Worm (Caenorhabditis elegans) whole organism, dauer: Measurements from ENCODE around the gene C04C11.1.

Experiments used
- unc-62 ChIP-seq: sonication (generic microtip); optimal IDR thresholded peaks from 2 replicates; lab custom pipeline; 2017; ENCODE audit warnings: missing biosample characterization, missing genetic modification reagents, missing genetic modification characterization

The C04C11.1 gene

DNA sequence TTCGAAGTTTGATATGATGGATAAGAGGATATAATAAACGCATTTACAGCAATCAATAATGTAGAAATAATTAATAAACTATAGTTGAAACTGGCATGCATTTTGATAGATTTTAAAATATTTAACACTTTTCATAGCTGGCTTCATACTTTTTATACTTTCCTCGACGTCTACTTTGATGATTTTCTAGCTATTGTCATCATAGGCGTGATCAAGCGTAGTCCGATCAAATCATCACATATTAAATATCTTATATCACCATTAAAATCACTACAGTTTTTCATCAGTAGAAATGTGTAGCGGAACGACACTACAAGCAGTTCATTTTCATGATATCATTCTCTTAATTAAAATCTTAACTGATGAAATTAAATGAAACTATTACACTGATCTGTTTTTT lies 5.0 kb upstream of the C04C11.1 start, which contains the start of gene C04C11.25:
Gene C04C11.25 (minus strand): TSS at position 101 of the 400 bp plus-strand sequence.
- TF ChIP-seq unc-62 (GFP tag; lab: Kevin White, UChicago), result no peak

DNA sequence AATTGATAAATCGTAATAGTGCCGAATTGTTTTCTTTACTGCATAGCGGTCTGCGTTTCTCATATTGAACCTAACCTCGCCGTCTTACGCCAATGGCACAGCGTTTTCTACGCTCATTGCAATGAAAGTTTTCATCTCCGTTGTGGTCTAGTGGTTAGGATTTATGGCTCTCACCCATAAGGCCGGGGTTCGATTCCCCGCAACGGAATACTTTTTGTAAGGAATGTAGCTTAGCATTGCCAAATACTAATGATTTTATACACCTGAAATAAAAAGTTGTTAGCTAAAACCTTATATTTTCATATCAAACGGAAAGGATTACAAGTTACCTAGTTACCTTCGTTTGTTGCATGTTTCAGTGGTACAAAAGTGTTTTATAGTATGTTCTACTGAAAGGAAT lies 4.6 kb upstream of the C04C11.1 start:
- no peak for TF ChIP-seq unc-62 (GFP tag; lab: Kevin White, UChicago)

DNA sequence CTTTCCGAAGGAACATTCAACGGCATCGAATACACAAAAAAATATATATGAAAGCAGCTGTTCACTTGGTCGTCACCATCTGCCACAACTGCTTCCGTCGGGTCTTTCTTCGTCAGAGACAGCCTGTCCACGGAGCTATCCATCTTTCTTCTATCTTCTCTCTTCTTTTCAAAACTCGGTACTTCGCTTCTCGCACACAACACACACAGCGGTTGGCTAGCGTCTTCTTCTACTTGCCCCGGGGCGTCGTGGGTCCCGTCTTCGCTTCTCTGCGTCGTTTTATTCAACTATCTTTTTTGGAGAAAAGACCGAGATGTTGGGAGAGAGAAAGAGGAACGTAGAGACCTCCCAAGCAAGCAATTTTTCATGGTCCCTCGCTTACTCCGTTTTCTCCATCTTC lies 3.7 kb upstream of the C04C11.1 start:
- no peak for TF ChIP-seq unc-62 (GFP tag; lab: Kevin White, UChicago)

DNA sequence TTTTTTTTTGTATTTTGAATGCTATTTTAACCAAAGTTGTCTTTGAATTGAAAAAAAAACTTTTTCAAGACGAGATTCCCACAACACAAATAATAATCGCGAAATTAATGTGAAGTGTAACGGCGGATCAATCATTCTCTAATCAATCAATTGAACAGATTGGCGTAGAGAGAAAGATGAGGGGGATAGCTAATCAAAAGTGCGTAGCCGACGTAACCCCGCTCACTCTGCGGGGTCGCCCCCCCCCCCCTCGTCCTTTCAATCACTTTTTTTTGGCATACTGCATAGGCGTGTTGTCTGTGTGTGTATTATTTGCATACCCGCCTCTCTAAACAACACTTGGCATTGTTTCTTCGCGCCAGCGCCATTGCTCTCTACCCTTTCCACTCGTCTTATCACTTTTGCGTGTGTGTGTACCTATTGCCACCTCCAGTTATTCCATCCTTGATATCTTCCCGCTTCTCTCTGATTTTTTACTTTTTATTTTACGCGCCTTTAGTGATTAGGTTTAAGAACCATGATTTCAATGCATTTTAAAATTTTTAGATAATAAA lies 4.1 kb downstream of the C04C11.1 start:
- no peak for TF ChIP-seq unc-62 (GFP tag; lab: Kevin White, UChicago)

DNA sequence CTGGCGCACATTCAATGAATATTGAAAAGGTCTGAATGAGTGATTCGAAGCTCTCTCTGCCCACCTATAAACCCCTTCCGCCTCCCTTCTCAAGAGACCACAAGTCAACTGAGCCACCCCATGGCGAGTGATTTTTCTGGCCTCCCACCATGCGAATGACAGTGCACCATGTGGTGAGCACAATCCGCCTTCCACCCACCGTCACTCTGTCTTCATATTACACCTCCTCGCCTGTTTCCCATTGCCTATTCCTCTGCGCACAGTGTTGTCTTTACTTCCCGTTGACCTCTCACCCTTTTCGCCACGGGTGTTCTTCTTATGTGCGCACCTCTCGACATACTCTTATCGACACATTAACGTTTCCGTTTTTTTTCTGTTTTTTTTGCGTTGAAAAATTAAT lies 6.5 kb downstream of the C04C11.1 start:
- no peak for TF ChIP-seq unc-62 (GFP tag; lab: Kevin White, UChicago)

DNA sequence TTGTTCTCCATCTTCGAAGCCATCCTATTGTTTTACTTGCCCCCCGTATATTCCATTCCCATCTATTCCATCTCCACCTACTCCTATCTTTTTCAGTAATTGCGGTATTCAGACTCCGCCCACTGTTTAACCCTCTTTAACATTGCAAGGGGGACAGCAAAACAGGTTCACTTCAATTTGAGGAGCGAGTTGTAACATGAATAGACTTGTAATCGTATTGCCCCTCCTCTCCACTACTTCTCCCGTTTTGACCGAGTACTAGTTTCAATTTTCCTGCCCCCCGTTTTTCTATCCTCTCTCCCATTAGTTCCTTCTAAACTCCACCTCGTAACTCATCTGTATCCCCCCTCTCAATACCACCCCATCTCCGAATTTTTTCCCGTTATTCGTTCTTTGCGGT lies 8.1 kb downstream of the C04C11.1 start:
- TF ChIP-seq unc-62 (GFP tag; lab: Kevin White, UChicago), result no peak

DNA sequence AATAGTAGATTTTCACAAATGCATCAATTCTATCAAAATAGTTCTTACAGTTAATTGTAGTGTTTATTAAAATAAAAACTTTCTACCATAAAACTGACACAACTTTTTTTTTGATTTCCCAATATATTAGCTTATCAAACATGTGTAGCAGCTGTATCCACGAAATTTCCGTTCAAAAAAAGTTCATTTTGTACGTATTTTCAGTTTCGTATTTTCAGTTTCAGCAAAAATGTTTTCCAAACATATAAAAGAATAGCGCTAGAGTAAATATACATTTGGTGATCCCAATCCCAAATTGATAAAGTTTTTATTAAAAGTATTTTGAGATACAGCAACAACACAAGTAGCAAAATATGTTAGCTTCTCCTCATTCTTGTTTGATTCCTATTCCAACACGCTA lies 9.0 kb downstream of the C04C11.1 start:
- no peak for TF ChIP-seq unc-62 (GFP tag; lab: Kevin White, UChicago)

DNA sequence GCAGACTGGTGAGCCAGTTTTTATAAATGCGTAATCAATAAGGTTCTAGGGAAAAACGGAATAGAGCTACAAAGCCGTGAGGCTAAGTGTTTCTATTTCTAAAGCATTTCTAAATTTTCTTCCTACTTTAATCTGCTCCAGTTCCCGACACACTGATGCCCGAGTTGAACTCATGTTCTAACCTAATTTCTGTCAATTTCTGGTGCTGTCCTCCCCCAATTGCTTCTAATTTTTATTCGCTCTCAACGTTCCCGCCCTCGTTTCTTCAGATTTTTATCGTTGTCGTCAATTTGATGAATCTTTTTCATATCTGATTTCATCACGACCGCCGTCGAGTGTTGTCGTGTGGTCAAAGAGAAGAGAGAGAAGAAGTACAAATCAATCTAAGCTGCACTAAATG lies 9.5 kb downstream of the C04C11.1 start:
- TF ChIP-seq unc-62 (GFP tag; lab: Kevin White, UChicago), result no peak

DNA sequence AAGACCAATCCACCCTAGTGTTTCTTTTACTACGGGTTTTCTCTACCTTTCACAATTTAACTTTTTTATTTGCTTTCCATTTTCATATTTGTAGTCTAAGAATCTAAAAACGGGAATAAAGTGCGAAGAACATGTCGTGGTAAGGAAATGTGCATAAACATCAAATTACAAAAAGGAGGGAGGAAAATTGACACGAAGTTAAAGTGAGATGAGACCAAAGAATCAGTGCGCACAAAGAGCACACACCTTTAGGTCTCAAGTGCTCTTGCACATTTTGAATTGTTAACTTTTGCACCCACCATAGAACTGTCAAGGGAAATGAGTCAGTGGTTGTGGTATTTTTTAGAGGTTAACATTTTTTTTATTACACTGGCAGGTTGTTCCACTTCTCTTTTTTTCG lies 10.1 kb downstream of the C04C11.1 start:
- TF ChIP-seq unc-62 (GFP tag; lab: Kevin White, UChicago), result no peak

DNA sequence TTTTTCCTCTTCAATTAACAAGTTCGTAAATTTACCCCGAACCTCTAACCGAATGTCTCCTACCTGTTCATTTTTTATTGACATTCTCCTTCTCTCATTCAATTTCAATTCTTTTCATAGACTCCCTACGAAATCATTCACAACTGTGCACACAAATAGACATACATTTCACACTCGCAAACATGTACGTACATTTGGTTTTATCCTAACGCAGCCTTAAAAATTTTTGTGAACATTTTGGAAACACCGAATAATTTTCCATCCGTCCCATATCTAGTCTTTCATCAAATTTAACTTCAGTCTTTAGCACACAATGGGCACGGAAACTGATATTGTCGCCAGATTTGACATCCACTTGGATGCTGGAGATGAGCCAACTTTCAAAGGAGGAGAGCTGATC lies 13.1 kb downstream of the C04C11.1 start, which contains the start of gene arrd-25:
Gene arrd-25 (plus strand): TSS at position 301 of the 400 bp plus-strand sequence.
- no peak for TF ChIP-seq unc-62 (GFP tag; lab: Kevin White, UChicago)

DNA sequence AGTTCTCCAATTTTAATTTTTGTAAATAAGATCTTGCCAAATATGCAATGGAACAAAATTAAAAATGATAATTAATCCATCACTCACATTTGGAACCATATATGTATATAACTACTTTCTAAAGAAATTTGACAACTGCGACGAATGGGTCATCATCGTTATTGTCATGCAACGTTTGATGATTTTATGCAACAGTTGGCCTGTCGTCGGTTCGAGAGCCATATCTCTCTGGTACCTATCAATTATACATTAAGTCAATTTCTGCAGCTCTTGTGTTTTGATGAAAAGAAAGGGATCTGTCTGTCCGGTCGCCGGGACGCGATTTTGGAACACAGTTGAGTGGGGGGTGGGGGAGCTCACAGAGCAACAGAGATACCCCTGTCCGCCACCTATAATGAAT lies 18.9 kb downstream of the C04C11.1 start:
- no peak for TF ChIP-seq unc-62 (GFP tag; lab: Kevin White, UChicago)

DNA sequence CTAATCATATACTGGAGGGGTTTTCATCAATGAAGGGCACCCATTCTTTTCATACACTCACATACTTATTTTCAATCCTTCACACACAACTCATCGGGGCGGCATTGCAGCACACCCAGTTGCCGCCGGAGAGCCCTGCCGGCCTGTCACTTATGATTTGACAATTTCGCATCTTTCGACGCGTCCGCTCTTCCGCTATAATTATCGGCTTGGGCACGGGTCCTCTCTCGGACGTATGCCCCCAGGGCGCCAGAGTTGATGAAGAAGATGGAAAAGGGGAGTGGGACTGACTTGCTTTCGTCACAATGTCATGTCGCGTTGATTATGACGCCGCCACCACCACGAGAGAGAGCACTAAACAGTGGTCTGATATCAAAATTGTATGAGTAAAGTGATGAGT lies 24.0 kb downstream of the C04C11.1 start:
- no peak for TF ChIP-seq unc-62 (GFP tag; lab: Kevin White, UChicago)

DNA sequence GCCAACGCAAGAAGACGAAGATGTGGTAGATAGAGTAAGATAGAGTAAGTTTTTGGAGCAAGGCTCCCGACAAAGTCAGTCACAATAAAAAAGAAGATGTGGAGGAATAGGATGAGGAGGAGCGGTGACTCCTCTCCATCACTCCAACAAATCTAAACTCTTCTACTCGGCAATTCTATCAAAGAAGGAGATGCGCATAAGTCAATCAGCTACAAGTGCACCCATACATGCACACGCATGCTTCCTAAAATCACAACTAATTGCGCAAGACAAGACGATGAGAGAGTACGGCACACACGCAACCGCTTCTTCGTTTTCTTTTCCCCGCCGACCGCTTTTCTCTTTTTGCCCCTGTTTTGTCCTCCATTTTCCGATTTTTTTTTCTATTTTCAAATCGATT lies 27.2 kb downstream of the C04C11.1 start:
- no peak for TF ChIP-seq unc-62 (GFP tag; lab: Kevin White, UChicago)

DNA sequence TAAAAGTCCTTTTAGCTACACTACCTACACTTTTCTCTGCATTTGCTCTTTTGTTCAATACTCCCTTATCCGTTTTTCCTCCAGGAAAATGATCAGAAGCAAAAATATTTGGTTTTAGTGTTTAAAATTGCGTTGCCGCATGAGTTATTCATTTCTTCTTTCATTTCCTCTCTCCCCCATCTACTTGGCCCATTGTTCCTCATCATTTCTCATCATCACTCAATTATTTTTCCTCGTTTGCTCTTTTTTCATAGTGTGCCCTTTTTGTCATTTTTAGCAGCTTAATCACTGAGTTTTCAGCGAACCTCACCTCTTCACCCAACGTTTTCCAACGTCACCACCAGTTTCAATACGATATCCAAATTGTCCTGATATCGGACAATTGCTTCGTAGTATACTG lies 28.8 kb downstream of the C04C11.1 start, which contains the start of gene dyc-1:
Gene dyc-1 (plus strand): TSS at position 301 of the 400 bp plus-strand sequence.
- TF ChIP-seq unc-62 (GFP tag; lab: Kevin White, UChicago), result no peak

DNA sequence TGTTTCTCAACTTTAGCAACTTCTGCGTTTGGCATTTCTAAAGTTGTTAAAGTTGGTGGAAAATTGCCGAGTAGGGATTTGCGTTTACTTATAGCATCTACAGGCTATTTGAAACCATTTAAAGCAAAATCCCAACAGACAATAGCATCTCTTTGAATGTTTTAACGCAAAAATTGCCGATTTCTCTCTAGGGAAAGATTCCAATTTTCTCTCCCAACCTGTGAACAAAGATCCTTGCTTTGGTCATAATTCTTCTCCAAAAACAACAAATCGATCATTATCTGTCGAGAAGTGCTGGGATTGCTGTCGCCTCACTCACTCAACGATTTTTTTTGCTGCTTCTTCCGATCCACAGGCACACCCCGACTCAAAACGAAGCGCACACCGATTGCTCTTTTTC lies 33.4 kb downstream of the C04C11.1 start:
- no peak for TF ChIP-seq unc-62 (GFP tag; lab: Kevin White, UChicago)

DNA sequence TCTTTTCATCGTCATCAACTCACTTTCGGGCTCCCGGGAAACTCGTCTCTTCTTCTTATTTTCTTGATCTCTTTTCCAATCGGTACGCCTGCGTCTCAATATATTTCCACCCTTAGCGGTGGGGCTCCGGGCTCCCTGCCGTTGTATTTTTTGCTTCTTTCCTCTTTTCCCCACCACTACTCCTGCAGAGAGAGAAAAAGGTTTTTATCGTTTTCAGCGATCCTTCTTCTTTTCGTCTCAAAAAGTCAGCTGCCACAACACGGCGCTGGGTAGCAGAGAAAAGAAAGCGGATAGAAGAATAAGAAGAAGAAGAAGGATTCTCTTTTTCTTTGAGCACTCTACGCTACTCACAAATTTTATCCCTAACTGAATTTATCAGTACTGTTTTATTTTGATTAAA lies 34.4 kb downstream of the C04C11.1 start:
- no peak for TF ChIP-seq unc-62 (GFP tag; lab: Kevin White, UChicago)

DNA sequence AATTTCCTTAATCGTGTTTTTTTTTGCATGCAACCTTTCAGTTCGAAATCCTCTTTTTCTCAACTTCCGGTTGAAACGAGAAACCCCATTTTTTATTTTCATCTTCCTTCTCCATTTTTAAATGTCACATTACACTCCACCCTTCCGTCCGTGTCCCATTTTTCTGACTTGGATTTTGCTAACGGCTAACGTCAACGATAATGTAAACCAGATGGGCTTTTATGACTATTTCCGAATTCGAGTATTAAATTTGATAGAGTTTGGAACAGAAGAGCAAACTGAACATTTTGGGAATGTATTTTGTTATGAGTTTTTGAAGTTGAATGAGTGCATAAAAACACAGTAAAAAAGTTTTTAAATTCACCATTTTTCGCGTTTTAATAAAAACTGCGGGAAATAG lies 35.3 kb downstream of the C04C11.1 start:
- TF ChIP-seq unc-62 (GFP tag; lab: Kevin White, UChicago), result no peak

DNA sequence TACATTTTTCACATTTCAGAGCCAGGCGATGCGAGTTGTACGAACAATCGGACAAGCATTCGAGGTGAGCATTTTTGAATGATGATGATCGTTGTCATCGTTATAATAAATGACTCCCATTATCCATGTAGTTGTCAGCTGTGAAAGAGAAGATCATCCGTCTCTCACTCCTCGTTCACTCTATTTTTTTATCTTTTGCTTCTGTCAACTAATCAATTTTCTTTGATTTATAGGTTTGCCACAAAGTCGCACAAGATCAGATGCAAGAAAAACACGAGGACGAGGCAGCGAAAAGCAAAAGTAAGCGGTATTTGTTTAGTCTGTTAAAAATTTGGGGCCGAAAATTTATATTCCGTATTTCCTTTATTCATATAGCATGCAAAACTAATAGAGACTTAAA lies 36.1 kb downstream of the C04C11.1 start:
- no peak for TF ChIP-seq unc-62 (GFP tag; lab: Kevin White, UChicago)
